Fruit fly (Drosophila melanogaster) whole organism, embryonic: Measurements from ENCODE around the gene Girdin.

ENCODE experiments used
- Blimp-1 ChIP-seq: fragments of 200-800 bp; sonication (Bioruptor generic); optimal IDR thresholded peaks from 3 replicates; lab custom pipeline; 2018; ENCODE audit warnings: missing biosample characterization, missing genetic modification characterization, mild to moderate bottlenecking, moderate library complexity, missing genetic modification reagents
- CG10979 ChIP-seq: fragments of 200-800 bp; sonication (Bioruptor generic); optimal IDR thresholded peaks from 2 replicates; lab custom pipeline; 2018; ENCODE audit warnings: missing biosample characterization, mild to moderate bottlenecking, missing genetic modification characterization, moderate library complexity
- CG13123 ChIP-seq: fragments of 200-800 bp; sonication (Bioruptor generic); optimal IDR thresholded peaks from 2 replicates; lab custom pipeline; 2016; ENCODE audit warnings: missing biosample characterization, missing genetic modification characterization
- CG13624 ChIP-seq: fragments of 200-800 bp; sonication (Bioruptor generic); optimal IDR thresholded peaks from 2 replicates; lab custom pipeline; 2016; ENCODE audit warnings: missing biosample characterization, missing genetic modification characterization
- CG14014 ChIP-seq: fragments of 200-800 bp; sonication (Bioruptor generic); IDR thresholded peaks from 2 replicates; pipeline ENCODE4 v1.3.6; 2022; ENCODE audit warnings: missing biosample characterization, missing genetic modification characterization
- CG1529 ChIP-seq: fragments of 200-800 bp; sonication (Bioruptor generic); optimal IDR thresholded peaks from 3 replicates; lab custom pipeline; 2018; ENCODE audit warnings: missing biosample characterization, missing genetic modification characterization
- CG17829 ChIP-seq: fragments of 200-800 bp; optimal IDR thresholded peaks from 2 replicates; lab custom pipeline; 2019; ENCODE audit warnings: missing biosample characterization, mild to moderate bottlenecking, missing genetic modification characterization, moderate library complexity
- CG18764 ChIP-seq: fragments of 200-800 bp; sonication (Bioruptor generic); optimal IDR thresholded peaks from 3 replicates; lab custom pipeline; 2016; ENCODE audit warnings: missing biosample characterization, missing genetic modification characterization
- CG2129 ChIP-seq: fragments of 200-800 bp; sonication (Bioruptor generic); IDR thresholded peaks from 2 replicates; pipeline ENCODE4 v1.3.6; 2022; ENCODE audit warnings: missing biosample characterization, missing genetic modification characterization; ENCODE audit not compliant: partially characterized antibody
- CG2712 ChIP-seq: fragments of 200-800 bp; optimal IDR thresholded peaks from 3 replicates; lab custom pipeline; 2019; ENCODE audit warnings: missing biosample characterization, mild to moderate bottlenecking, missing genetic modification characterization, moderate library complexity
- CG34376 ChIP-seq: fragments of 200-800 bp; sonication (Bioruptor generic); optimal IDR thresholded peaks from 2 replicates; lab custom pipeline; 2018; ENCODE audit warnings: missing biosample characterization, mild to moderate bottlenecking, missing genetic modification characterization
- CG4328 ChIP-seq: fragments of 200-800 bp; sonication (Bioruptor generic); optimal IDR thresholded peaks from 3 replicates; lab custom pipeline; 2017; ENCODE audit warnings: missing biosample characterization, missing genetic modification reagents, missing genetic modification characterization
- CG6683 ChIP-seq: fragments of 200-800 bp; sonication (Bioruptor generic); optimal IDR thresholded peaks from 2 replicates; lab custom pipeline; 2017; ENCODE audit warnings: missing biosample characterization, mild to moderate bottlenecking, missing genetic modification characterization, missing genetic modification reagents
- CG7372 ChIP-seq: fragments of 200-800 bp; sonication (Bioruptor generic); IDR thresholded peaks from 2 replicates; pipeline ENCODE4 v1.3.6; 2022; ENCODE audit warnings: missing biosample characterization, missing genetic modification characterization
- CHES-1-like ChIP-seq: fragments of 200-800 bp; sonication (Bioruptor generic); optimal IDR thresholded peaks from 2 replicates; lab custom pipeline; 2016; ENCODE audit warnings: missing biosample characterization, missing genetic modification characterization
- Chrac-16 ChIP-seq: fragments of 200-800 bp; sonication (Bioruptor generic); optimal IDR thresholded peaks from 3 replicates; lab custom pipeline; 2016; ENCODE audit warnings: missing biosample characterization, missing genetic modification characterization
- CoRest ChIP-seq: fragments of 200-800 bp; sonication (Bioruptor generic); optimal IDR thresholded peaks from 3 replicates; lab custom pipeline; 2018; ENCODE audit warnings: missing biosample characterization, mild to moderate bottlenecking, missing genetic modification characterization, moderate library complexity
- Doc2 ChIP-seq: fragments of 200-800 bp; sonication (Bioruptor generic); IDR thresholded peaks from 2 replicates; pipeline ENCODE4 v1.3.6; 2022; ENCODE audit warnings: missing biosample characterization, missing genetic modification characterization
- Ets65A ChIP-seq: fragments of 200-800 bp; sonication (Bioruptor generic); peaks from one replicate; lab custom pipeline; 2016; ENCODE audit warnings: missing biosample characterization, missing genetic modification characterization
- Ets97D ChIP-seq: fragments of 200-800 bp; sonication (Bioruptor generic); optimal IDR thresholded peaks from 3 replicates; lab custom pipeline; 2016; ENCODE audit warnings: missing biosample characterization, missing genetic modification characterization
- H15 ChIP-seq: fragments of 200-800 bp; sonication (Bioruptor generic); IDR thresholded peaks from 3 replicates; pipeline ENCODE4 v1.3.6; 2022; ENCODE audit warnings: missing biosample characterization, missing genetic modification characterization
- Opbp ChIP-seq: fragments of 200-800 bp; sonication (Bioruptor generic); IDR thresholded peaks from 3 replicates; pipeline ENCODE4 v1.3.6; 2022; ENCODE audit warnings: missing biosample characterization, missing genetic modification characterization; ENCODE audit not compliant: partially characterized antibody
- Optix ChIP-seq: fragments of 200-800 bp; sonication (Bioruptor generic); IDR thresholded peaks from 3 replicates; pipeline ENCODE4 v1.3.6; 2022; ENCODE audit warnings: missing biosample characterization, missing genetic modification characterization
- Pdp1 ChIP-seq, 2 experiments: fragments of 200-800 bp; sonication (Bioruptor generic); optimal IDR thresholded peaks; 3 replicates each; lab custom pipeline; 2016; ENCODE audit warnings: missing biosample characterization in 2 of 2, missing genetic modification characterization in 2 of 2, mild to moderate bottlenecking in 1 of 2, moderate library complexity in 1 of 2
- ase ChIP-seq: fragments of 200-800 bp; sonication (Bioruptor generic); IDR thresholded peaks from 3 replicates; pipeline ENCODE4 v1.3.6; 2022; ENCODE audit warnings: missing biosample characterization, missing genetic modification characterization
- bab2 ChIP-seq: fragments of 200-800 bp; sonication (Bioruptor generic); optimal IDR thresholded peaks from 2 replicates; lab custom pipeline; 2016; ENCODE audit warnings: missing biosample characterization, missing genetic modification characterization
- bigmax ChIP-seq: fragments of 200-800 bp; sonication (Bioruptor generic); optimal IDR thresholded peaks from 2 replicates; lab custom pipeline; 2018; ENCODE audit warnings: missing biosample characterization, mild to moderate bottlenecking, missing genetic modification characterization
- bsh ChIP-seq, 2 experiments: fragments of 200-800 bp; sonication (Bioruptor generic); optimal IDR thresholded peaks; 2 replicates each; lab custom pipeline; 2017 to 2018; ENCODE audit warnings: mild to moderate bottlenecking in 2 of 2, missing biosample characterization in 2 of 2, missing genetic modification characterization in 2 of 2, moderate library complexity in 1 of 2
- cg ChIP-seq: fragments of 200-800 bp; sonication (Bioruptor generic); optimal IDR thresholded peaks from 3 replicates; lab custom pipeline; 2019; ENCODE audit warnings: missing biosample characterization, mild to moderate bottlenecking, missing genetic modification characterization, moderate library complexity
- ci ChIP-seq: fragments of 200-800 bp; sonication (Bioruptor generic); IDR thresholded peaks from 3 replicates; pipeline ENCODE4 v1.3.6; 2022; ENCODE audit warnings: missing biosample characterization, missing genetic modification characterization
- cwo ChIP-seq: fragments of 200-800 bp; sonication (Bioruptor generic); optimal IDR thresholded peaks from 3 replicates; lab custom pipeline; 2017; ENCODE audit warnings: missing biosample characterization, missing genetic modification characterization, mild to moderate bottlenecking, moderate library complexity, missing genetic modification reagents
- dati ChIP-seq: fragments of 200-800 bp; sonication (Bioruptor generic); IDR thresholded peaks from 2 replicates; pipeline ENCODE4 v1.3.6; 2022; ENCODE audit warnings: missing biosample characterization, missing genetic modification characterization
- disco-r ChIP-seq: fragments of 200-800 bp; sonication (Bioruptor generic); optimal IDR thresholded peaks from 2 replicates; lab custom pipeline; 2016; ENCODE audit warnings: missing biosample characterization, missing genetic modification characterization
- dmrt99B ChIP-seq: fragments of 200-800 bp; sonication (Bioruptor generic); optimal IDR thresholded peaks from 2 replicates; lab custom pipeline; 2018; ENCODE audit warnings: missing biosample characterization, mild to moderate bottlenecking, missing genetic modification characterization, moderate library complexity
- dpn ChIP-seq, 2 experiments: fragments of 200-800 bp; sonication (Bioruptor generic); optimal IDR thresholded peaks; 3 replicates each; lab custom pipeline; 2016; ENCODE audit warnings: missing biosample characterization in 2 of 2, missing genetic modification characterization in 2 of 2
- en ChIP-seq: fragments of 200-800 bp; sonication (Bioruptor generic); optimal IDR thresholded peaks from 2 replicates; lab custom pipeline; 2016; ENCODE audit warnings: missing biosample characterization, missing genetic modification characterization
- esg ChIP-seq: fragments of 200-800 bp; sonication (Bioruptor generic); conservative IDR thresholded peaks from 2 replicates; pipeline ENCODE4 v1.3.6; 2022; ENCODE audit warnings: missing biosample characterization, missing genetic modification characterization
- fd102C ChIP-seq: fragments of 200-800 bp; sonication (Bioruptor generic); optimal IDR thresholded peaks from 2 replicates; lab custom pipeline; 2018; ENCODE audit warnings: missing biosample characterization, mild to moderate bottlenecking, missing genetic modification characterization, moderate library complexity
- her ChIP-seq: fragments of 200-800 bp; sonication (Bioruptor generic); optimal IDR thresholded peaks from 2 replicates; lab custom pipeline; 2016; ENCODE audit warnings: missing biosample characterization, missing genetic modification characterization
- jigr1 ChIP-seq: fragments of 200-800 bp; sonication (Bioruptor generic); IDR thresholded peaks from 3 replicates; pipeline ENCODE4 v1.3.6; 2022; ENCODE audit warnings: missing biosample characterization, missing genetic modification characterization
- lov ChIP-seq, 2 experiments: fragments of 200-800 bp in 1 of 2; fragments of >200 bp in 1 of 2; sonication (Bioruptor generic) in 1 of 2; IDR thresholded peaks in 1 of 2; optimal IDR thresholded peaks in 1 of 2; 2 replicates in 1 of 2; 3 replicates in 1 of 2; pipeline versions ENCODE4 v1.3.6 to Lab custom; 2017 to 2022; ENCODE audit warnings: missing biosample characterization in 1 of 2, missing genetic modification characterization in 1 of 2
- mam ChIP-seq: fragments of 200-800 bp; sonication (Bioruptor generic); optimal IDR thresholded peaks from 3 replicates; lab custom pipeline; 2016; ENCODE audit warnings: missing biosample characterization, missing genetic modification characterization
- nau ChIP-seq: fragments of 200-800 bp; sonication (Bioruptor generic); optimal IDR thresholded peaks from 3 replicates; lab custom pipeline; 2017; ENCODE audit warnings: missing biosample characterization, mild to moderate bottlenecking, missing genetic modification characterization, missing genetic modification reagents
- otp ChIP-seq: fragments of 200-800 bp; sonication (Bioruptor generic); IDR thresholded peaks from 3 replicates; pipeline ENCODE4, ENCODE4 v1.3.6; 2022; ENCODE audit warnings: missing biosample characterization, missing genetic modification characterization
- pnt ChIP-seq: fragments of 200-800 bp; sonication (Bioruptor generic); optimal IDR thresholded peaks from 3 replicates; lab custom pipeline; 2016; ENCODE audit warnings: missing biosample characterization, missing genetic modification characterization
- rib ChIP-seq: fragments of 200-800 bp; sonication (Bioruptor generic); IDR thresholded peaks from 2 replicates; pipeline ENCODE4 v1.3.6; 2022; ENCODE audit warnings: missing biosample characterization, missing genetic modification characterization
- sim ChIP-seq: fragments of 200-800 bp; sonication (Bioruptor generic); IDR thresholded peaks from 2 replicates; pipeline ENCODE4 v1.3.6; 2022; ENCODE audit warnings: missing biosample characterization, missing genetic modification characterization
- slbo ChIP-seq: fragments of 200-800 bp; sonication (Bioruptor generic); IDR thresholded peaks from 2 replicates; pipeline ENCODE4 v1.3.6; 2022; ENCODE audit warnings: missing biosample characterization, missing genetic modification characterization
- slou ChIP-seq: fragments of 200-800 bp; sonication (Bioruptor generic); optimal IDR thresholded peaks from 3 replicates; lab custom pipeline; 2016; ENCODE audit warnings: missing biosample characterization, missing genetic modification characterization
- sr ChIP-seq: fragments of 200-800 bp; sonication (Bioruptor generic); IDR thresholded peaks from 3 replicates; pipeline ENCODE4 v1.3.6; 2022; ENCODE audit warnings: missing biosample characterization, missing genetic modification characterization
- stwl ChIP-seq: fragments of 200-800 bp; sonication (Bioruptor generic); optimal IDR thresholded peaks from 3 replicates; lab custom pipeline; 2018; ENCODE audit warnings: missing biosample characterization, mild to moderate bottlenecking, missing genetic modification characterization, moderate library complexity
- tin ChIP-seq: fragments of 200-800 bp; sonication (Bioruptor generic); optimal IDR thresholded peaks from 3 replicates; lab custom pipeline; 2016; ENCODE audit warnings: missing biosample characterization, missing genetic modification characterization

The Girdin gene

DNA sequence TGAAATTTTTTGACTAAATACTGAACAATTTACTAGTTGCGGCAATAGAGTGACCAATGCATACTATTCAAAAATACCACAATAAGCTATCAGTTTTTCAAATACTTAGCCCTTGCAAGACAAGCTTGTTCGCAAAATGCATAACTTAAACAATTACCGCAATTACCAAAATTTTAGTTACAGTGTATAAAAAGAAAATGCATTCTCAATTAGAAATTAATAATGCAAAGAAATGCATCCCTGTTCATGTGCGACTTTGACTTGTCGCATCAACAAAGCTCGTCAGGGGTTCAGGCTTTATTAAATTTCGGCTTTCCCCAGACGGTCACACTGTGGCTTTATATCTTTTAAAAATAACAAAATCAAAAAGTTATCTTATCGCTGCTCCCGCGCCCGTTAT is 40.1 kb downstream of the Girdin start, which contains the start of the genes hob and nSMase:
TSS of gene hob (minus strand) at position 62 of the 400 bp plus-strand sequence.
TSS of gene nSMase (plus strand) at position 298 of the 400 bp plus-strand sequence.
- TF ChIP-seq Pdp1 (GFP tag; optimal IDR thresholded peaks at IDR 0.05; lab: Kevin White, UChicago) (no peak), jigr1 (GFP tag; lab: Robert Waterston, UW) (no peak), stwl (tag; lab: Kevin White, UChicago) (no peak), mam (GFP tag; lab: Kevin White, UChicago) (no peak), CG6683 (GFP tag; lab: Kevin White, UChicago) (no peak), otp (GFP tag; lab: Robert Waterston, UW) (no peak), CG4328 (GFP tag; lab: Kevin White, UChicago) (no peak), Optix (GFP tag; lab: Robert Waterston, UW) (no peak), CG13123 (GFP tag; lab: Kevin White, UChicago) (no peak), CG13624 (GFP tag; lab: Kevin White, UChicago) (no peak), disco-r (GFP tag; lab: Kevin White, UChicago) (no peak), cg (no peak), pnt (GFP tag; lab: Kevin White, UChicago) (no peak), dpn (GFP tag; optimal IDR thresholded peaks at IDR 0.05; lab: Kevin White, UChicago) (no peak), CG1529 (no peak), fd102C (GFP tag; lab: Kevin White, UChicago) (no peak), slbo (no peak), en (GFP tag; lab: Kevin White, UChicago) (no peak), Ets65A (no peak), rib (GFP tag; lab: Robert Waterston, UW) (no peak), CG10979 (tag; lab: Kevin White, UChicago) (no peak), dati (GFP tag; lab: Robert Waterston, UW) (no peak), her (GFP tag; lab: Kevin White, UChicago) (no peak), CG7372 (GFP tag; lab: Robert Waterston, UW) (no peak), bsh (GFP tag; optimal IDR thresholded peaks at IDR 0.05; lab: Kevin White, UChicago) (no peak), cwo (GFP tag; lab: Kevin White, UChicago) (no peak), sr (no peak), CG14014 (GFP tag; lab: Robert Waterston, UW) (no peak), bab2 (GFP tag; lab: Kevin White, UChicago) (no peak), H15 (no peak), tin (GFP tag; lab: Kevin White, UChicago) (no peak), ci (GFP tag; lab: Robert Waterston, UW) (no peak), nau (GFP tag; lab: Kevin White, UChicago) (no peak), CG2129 (no peak), ase (no peak), Doc2 (GFP tag; lab: Robert Waterston, UW) (no peak), sim (no peak), CG18764 (no peak), dmrt99B (tag; lab: Kevin White, UChicago) (no peak), Chrac-16 (GFP tag; lab: Kevin White, UChicago) (no peak), CHES-1-like (GFP tag; lab: Kevin White, UChicago) (peak; percentile 66), CG17829 (tag; lab: Kevin White, UChicago) (no peak), Ets97D (GFP tag; lab: Kevin White, UChicago) (peak; percentile 59), CoRest (no peak), Blimp-1 (peak; percentile 23), slou (GFP tag; lab: Kevin White, UChicago) (no peak), CG2712 (tag; lab: Kevin White, UChicago) (no peak), esg (GFP tag; lab: Robert Waterston, UW) (no peak), CG34376 (GFP tag; lab: Kevin White, UChicago) (peak; percentile 37), bigmax (GFP tag; lab: Kevin White, UChicago) (peak; percentile 10), lov (optimal IDR thresholded peaks at IDR 0.05; lab: Kevin White, UChicago) (no peak), lov (GFP tag; IDR thresholded peaks at IDR 0.05; lab: Robert Waterston, UW) (no peak), Opbp (no peak)
